Fruit fly (Drosophila melanogaster): Measurements from ENCODE around the gene CG5001.

- TF ChIP-seq CG8478 (optimal IDR thresholded peaks at IDR 0.05) (no peak), Aef1 (GFP tag; IDR thresholded peaks at IDR 0.05) (no peak), CG4282 (GFP tag; optimal IDR thresholded peaks at IDR 0.05) (no peak), Gug (GFP tag; IDR thresholded peaks at IDR 0.05) (no peak), CG12219 (GFP tag; optimal IDR thresholded peaks at IDR 0.05) (no peak), CG11398 (GFP tag; optimal IDR thresholded peaks at IDR 0.05) (no peak), Dfd (GFP tag; optimal IDR thresholded peaks at IDR 0.05) (no peak), CG15269 (tag; optimal IDR thresholded peaks at IDR 0.05) (no peak), CG17568 (GFP tag; optimal IDR thresholded peaks at IDR 0.05) (no peak), Tbp (GFP tag; optimal IDR thresholded peaks at IDR 0.05) (no peak), Vsx1 (GFP tag; optimal IDR thresholded peaks at IDR 0.05) (no peak), CG16779 (GFP tag; IDR thresholded peaks at IDR 0.05) (no peak), ssp (GFP tag; IDR thresholded peaks at IDR 0.05) (no peak)
Observed at dm6 chr2L:1166326-1166725, 19.2 kb upstream of the CG5001 start, which contains the start of gene CG14341.

Data from whole organism, embryonic.